Worm (Caenorhabditis elegans) whole organism, late embryonic: ENCODE results near the gene F28A12.3.

Experiments
- F13H6.1 ChIP-seq: sonication (generic microtip); optimal IDR thresholded peaks from 2 replicates; lab custom pipeline; 2016; ENCODE audit warnings: missing genetic modification characterization, missing compliant biosample characterization
- K09A11.1 ChIP-seq: sonication (generic microtip); optimal IDR thresholded peaks from 2 replicates; lab custom pipeline; 2017; ENCODE audit warnings: antibody characterized with exemption, mild to moderate bottlenecking, missing genetic modification characterization, missing compliant biosample characterization; ENCODE audit not compliant: insufficient read depth
- ama-1 ChIP-seq: fragments of 150-350 bp; optimal IDR thresholded peaks from 2 replicates; lab custom pipeline; 2014
- ceh-18 ChIP-seq: sonication (generic microtip); optimal IDR thresholded peaks from 2 replicates; lab custom pipeline; 2016; ENCODE audit warnings: missing genetic modification characterization, missing compliant biosample characterization
- ceh-2 ChIP-seq: sonication (generic microtip); optimal IDR thresholded peaks from 2 replicates; lab custom pipeline; 2016; ENCODE audit warnings: missing genotype, missing genetic modification characterization, missing compliant biosample characterization
- ceh-22 ChIP-seq: sonication (generic microtip); optimal IDR thresholded peaks from 2 replicates; lab custom pipeline; 2017; ENCODE audit warnings: missing biosample characterization, missing genetic modification characterization
- ceh-24 ChIP-seq: sonication (generic microtip); optimal IDR thresholded peaks from 2 replicates; lab custom pipeline; 2016; ENCODE audit warnings: mild to moderate bottlenecking, missing genetic modification characterization, missing compliant biosample characterization
- ceh-30 ChIP-seq: fragments of 150-350 bp; optimal IDR thresholded peaks from 2 replicates; lab custom pipeline; 2014; ENCODE audit warnings: missing biosample characterization, missing genetic modification characterization
- ceh-31 ChIP-seq: sonication (generic microtip); optimal IDR thresholded peaks from 2 replicates; lab custom pipeline; 2016; ENCODE audit warnings: missing genetic modification characterization, missing compliant biosample characterization
- ceh-34 ChIP-seq: sonication (generic microtip); optimal IDR thresholded peaks from 2 replicates; lab custom pipeline; 2016; ENCODE audit warnings: mild to moderate bottlenecking, missing genetic modification characterization, missing compliant biosample characterization
- ceh-48 ChIP-seq: sonication (generic microtip); optimal IDR thresholded peaks from 2 replicates; lab custom pipeline; 2016; ENCODE audit warnings: missing genetic modification characterization, inconsistent platforms, missing compliant biosample characterization
- ceh-6 ChIP-seq: fragments of 200-800 bp; sonication (Bioruptor generic); optimal IDR thresholded peaks from 2 replicates; lab custom pipeline; 2018; ENCODE audit warnings: mild to moderate bottlenecking, missing genetic modification characterization, missing compliant biosample characterization
- ceh-9 ChIP-seq: sonication (generic microtip); optimal IDR thresholded peaks from 2 replicates; lab custom pipeline; 2016; ENCODE audit warnings: mild to moderate bottlenecking, missing genetic modification characterization, inconsistent platforms, missing compliant biosample characterization
- che-1 ChIP-seq: sonication (generic microtip); optimal IDR thresholded peaks from 2 replicates; lab custom pipeline; 2016; ENCODE audit warnings: mild to moderate bottlenecking, missing genetic modification characterization, missing compliant biosample characterization
- dve-1 ChIP-seq: sonication (generic microtip); optimal IDR thresholded peaks from 2 replicates; lab custom pipeline; 2017; ENCODE audit warnings: antibody characterized with exemption, mild to moderate bottlenecking, missing genetic modification characterization, missing compliant biosample characterization
- elt-4 ChIP-seq: sonication (generic microtip); optimal IDR thresholded peaks from 2 replicates; lab custom pipeline; 2016; ENCODE audit warnings: missing genetic modification characterization, missing compliant biosample characterization
- ets-4 ChIP-seq: sonication (generic microtip); optimal IDR thresholded peaks from 2 replicates; lab custom pipeline; 2016; ENCODE audit warnings: missing genetic modification characterization, missing compliant biosample characterization
- eyg-1 ChIP-seq: sonication (generic microtip); optimal IDR thresholded peaks from 2 replicates; lab custom pipeline; 2016; ENCODE audit warnings: missing genotype, missing genetic modification characterization, missing compliant biosample characterization
- fax-1 ChIP-seq: sonication (generic microtip); optimal IDR thresholded peaks from 2 replicates; lab custom pipeline; 2016; ENCODE audit warnings: missing genotype, missing genetic modification characterization, missing compliant biosample characterization
- fkh-10 ChIP-seq: fragments of 150-350 bp; optimal IDR thresholded peaks from 2 replicates; lab custom pipeline; 2014; ENCODE audit warnings: missing biosample characterization, missing genetic modification reagents, missing genetic modification characterization
- hlh-15 ChIP-seq: sonication (generic microtip); optimal IDR thresholded peaks from 2 replicates; lab custom pipeline; 2016; ENCODE audit warnings: missing genetic modification characterization, missing compliant biosample characterization
- hlh-8 ChIP-seq: sonication (generic microtip); optimal IDR thresholded peaks from 2 replicates; lab custom pipeline; 2016; ENCODE audit warnings: missing genotype, missing genetic modification characterization, missing compliant biosample characterization
- nfya-1 ChIP-seq: sonication (generic microtip); optimal IDR thresholded peaks from 2 replicates; lab custom pipeline; 2017; ENCODE audit warnings: missing genetic modification characterization, mild to moderate bottlenecking, missing compliant biosample characterization, antibody characterized with exemption, moderate library complexity
- nhr-11 ChIP-seq: fragments of 150-350 bp; optimal IDR thresholded peaks from 2 replicates; lab custom pipeline; 2014; ENCODE audit warnings: missing biosample characterization, missing genetic modification characterization
- npax-4 ChIP-seq: sonication (generic microtip); optimal IDR thresholded peaks from 2 replicates; lab custom pipeline; 2016; ENCODE audit warnings: missing genetic modification characterization, missing compliant biosample characterization
- odd-2 ChIP-seq: sonication (generic microtip); optimal IDR thresholded peaks from 2 replicates; lab custom pipeline; 2017; ENCODE audit warnings: antibody characterized with exemption, mild to moderate bottlenecking, missing genetic modification characterization, missing compliant biosample characterization
- pat-9 ChIP-seq: fragments of 200-800 bp; sonication (Bioruptor generic); optimal IDR thresholded peaks from 2 replicates; lab custom pipeline; 2018; ENCODE audit warnings: mild to moderate bottlenecking, missing genetic modification characterization, moderate library complexity, missing compliant biosample characterization
- pax-1 ChIP-seq: fragments of 150-350 bp; optimal IDR thresholded peaks from 2 replicates; lab custom pipeline; 2014; ENCODE audit warnings: missing biosample characterization, missing genetic modification characterization
- pha-4 ChIP-seq: fragments of 150-350 bp; optimal IDR thresholded peaks from 2 replicates; lab custom pipeline; 2018; ENCODE audit warnings: missing biosample characterization, missing genetic modification reagents, missing genetic modification characterization
- pqm-1 ChIP-seq: sonication (generic microtip); optimal IDR thresholded peaks from 2 replicates; lab custom pipeline; 2016; ENCODE audit warnings: missing genetic modification characterization, missing compliant biosample characterization
- ref-2 ChIP-seq: sonication (generic microtip); optimal IDR thresholded peaks from 2 replicates; lab custom pipeline; 2016; ENCODE audit warnings: missing genetic modification characterization, missing compliant biosample characterization
- rnt-1 ChIP-seq: sonication (generic microtip); optimal IDR thresholded peaks from 2 replicates; lab custom pipeline; 2016; ENCODE audit warnings: missing genetic modification characterization, missing compliant biosample characterization
- sdc-2 ChIP-seq: sonication (generic microtip); optimal IDR thresholded peaks from 2 replicates; lab custom pipeline; 2016; ENCODE audit warnings: missing genotype, missing genetic modification characterization, missing compliant biosample characterization
- ttx-3 ChIP-seq: sonication (generic microtip); optimal IDR thresholded peaks from 2 replicates; lab custom pipeline; 2016; ENCODE audit warnings: missing genetic modification reagents, missing genetic modification characterization, missing compliant biosample characterization
- unc-42 ChIP-seq: sonication (generic microtip); optimal IDR thresholded peaks from 2 replicates; lab custom pipeline; 2016; ENCODE audit warnings: missing genotype, missing genetic modification characterization, missing compliant biosample characterization
- unc-55 ChIP-seq: sonication (generic microtip); optimal IDR thresholded peaks from 2 replicates; lab custom pipeline; 2017; ENCODE audit warnings: missing biosample characterization, missing genetic modification reagents, missing genetic modification characterization
- zip-5 ChIP-seq: sonication (generic microtip); optimal IDR thresholded peaks from 2 replicates; lab custom pipeline; 2016; ENCODE audit warnings: missing genetic modification characterization, missing compliant biosample characterization
- ztf-16 ChIP-seq: sonication (generic microtip); optimal IDR thresholded peaks from 2 replicates; lab custom pipeline; 2017; ENCODE audit warnings: missing genetic modification characterization, missing compliant biosample characterization

F28A12.3 gene

DNA sequence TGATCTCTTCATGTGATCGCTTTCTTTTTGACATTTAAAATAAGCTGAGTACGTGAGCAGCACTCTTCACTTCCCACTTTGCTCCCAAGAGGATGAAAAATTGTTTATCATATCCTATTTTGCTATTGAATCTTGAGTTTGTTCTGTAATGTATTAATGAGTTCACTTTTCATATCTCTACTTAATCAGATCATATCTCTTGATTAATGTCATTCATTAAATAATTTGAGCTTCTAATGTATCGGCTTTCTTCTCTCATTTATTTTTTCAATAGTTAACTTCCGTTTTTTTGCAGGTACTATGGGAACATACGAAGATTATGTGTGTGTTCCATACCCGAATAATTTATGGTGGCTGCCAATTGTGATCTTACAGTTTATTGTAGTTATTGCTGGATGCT lies 39.9 kb upstream of the F28A12.3 start, which contains the start of gene ZC190.2:
Gene ZC190.2, plus strand, starts transcription at position 301 of the 400 bp plus-strand sequence.
- TF ChIP-seq K09A11.1 (tag; lab: Kevin White, UChicago), result no peak
- TF ChIP-seq ceh-30 (tag; lab: Kevin White, UChicago), result no peak
- no peak for TF ChIP-seq ets-4 (tag; lab: Kevin White, UChicago)
- TF ChIP-seq che-1 (tag; lab: Kevin White, UChicago), result no peak
- TF ChIP-seq ztf-16, result no peak
- no peak for TF ChIP-seq zip-5
- TF ChIP-seq pha-4 (tag; lab: Kevin White, UChicago), result no peak
- no peak for TF ChIP-seq pqm-1 (tag; lab: Kevin White, UChicago)
- TF ChIP-seq fkh-10 (GFP tag; lab: Kevin White, UChicago), result no peak
- TF ChIP-seq hlh-15, result no peak
- TF ChIP-seq unc-42 (tag; lab: Kevin White, UChicago), result no peak
- TF ChIP-seq elt-4 (tag; lab: Kevin White, UChicago), result no peak
- no peak for TF ChIP-seq nhr-11 (tag; lab: Kevin White, UChicago)
- TF ChIP-seq, all 69 proteins: peak for 0

DNA sequence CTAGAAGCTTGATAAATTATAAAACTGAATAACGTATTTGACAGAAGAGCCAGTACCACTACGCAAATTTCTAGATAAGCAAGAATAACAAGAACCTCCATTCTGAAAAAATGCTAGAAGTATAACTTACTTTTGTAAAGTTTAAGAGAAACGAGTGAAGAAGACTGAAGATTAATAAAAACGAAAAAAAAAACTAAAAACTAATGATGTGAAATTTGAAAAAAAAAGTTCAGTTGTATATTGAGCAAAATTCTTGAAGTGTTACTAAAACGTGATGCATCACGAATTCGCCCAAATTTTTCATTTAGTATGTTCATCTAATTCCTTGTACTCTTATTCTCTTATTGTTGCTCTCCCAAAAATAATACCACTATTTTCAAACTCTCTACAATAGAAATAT lies 36.0 kb upstream of the F28A12.3 start, which contains the start of gene ZC190.6:
Gene ZC190.6, minus strand, starts transcription at position 101 of the 400 bp plus-strand sequence.
- TF ChIP-seq hlh-15, result no peak
- no peak for TF ChIP-seq F13H6.1 (tag; lab: Kevin White, UChicago)
- TF ChIP-seq ceh-9 (tag; lab: Kevin White, UChicago), result no peak
- TF ChIP-seq ceh-2 (tag; lab: Kevin White, UChicago), result no peak
- TF ChIP-seq eyg-1 (tag; lab: Kevin White, UChicago), result no peak
- no peak for TF ChIP-seq fkh-10 (GFP tag; lab: Kevin White, UChicago)
- no peak for TF ChIP-seq ceh-24
- TF ChIP-seq ceh-31 (tag; lab: Kevin White, UChicago), result no peak
- no peak for TF ChIP-seq fax-1 (tag; lab: Kevin White, UChicago)
- TF ChIP-seq pat-9, result no peak
- TF ChIP-seq ceh-34, result no peak
- TF ChIP-seq nfya-1 (tag; lab: Kevin White, UChicago), result no peak
- no peak for TF ChIP-seq ama-1 (lab: Kevin White, UChicago)
- TF ChIP-seq rnt-1, result no peak

DNA sequence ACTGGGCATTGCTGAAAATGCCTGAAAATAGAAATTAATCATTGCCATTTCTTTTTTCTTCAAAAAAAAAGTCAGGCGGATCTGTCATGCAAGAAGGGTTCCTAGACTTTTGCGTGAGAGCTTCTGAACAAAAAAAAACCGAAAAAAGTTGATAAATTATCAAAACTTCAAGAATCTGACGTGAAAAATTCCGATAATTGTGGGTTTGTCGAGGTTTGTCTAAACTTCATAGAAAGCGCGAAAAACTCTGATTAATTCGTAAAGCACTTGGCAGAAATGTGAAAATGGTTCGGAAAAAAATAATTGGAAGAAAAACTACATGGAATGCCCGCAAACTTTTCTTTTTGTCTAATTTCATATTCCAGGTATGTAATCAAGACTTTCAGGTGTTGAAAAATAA lies 32.3 kb upstream of the F28A12.3 start, which contains the start of gene ZC190.5:
Gene ZC190.5, minus strand, starts transcription at position 101 of the 400 bp plus-strand sequence.
- TF ChIP-seq odd-2 (tag; lab: Kevin White, UChicago) (no peak), ceh-48 (tag; lab: Kevin White, UChicago) (no peak), hlh-8 (tag; lab: Kevin White, UChicago) (no peak), ceh-18 (tag; lab: Kevin White, UChicago) (no peak), unc-55 (GFP tag; lab: Kevin White, UChicago) (no peak), ceh-6 (GFP tag; lab: Kevin White, UChicago) (no peak), ceh-22 (tag; lab: Kevin White, UChicago) (no peak), che-1 (tag; lab: Kevin White, UChicago) (no peak), npax-4 (tag; lab: Kevin White, UChicago) (no peak), pax-1 (tag; lab: Kevin White, UChicago) (no peak), ets-4 (tag; lab: Kevin White, UChicago) (no peak), ref-2 (no peak), pha-4 (tag; lab: Kevin White, UChicago) (no peak), F13H6.1 (tag; lab: Kevin White, UChicago) (no peak), ceh-31 (tag; lab: Kevin White, UChicago) (no peak), dve-1 (tag; lab: Kevin White, UChicago) (no peak), ttx-3 (no peak), ama-1 (lab: Kevin White, UChicago) (no peak), sdc-2 (tag; lab: Kevin White, UChicago) (no peak)
